Worm (Caenorhabditis elegans) whole organism, young adult: ENCODE data around the gene ZK185.2.

ENCODE experiments used
- B0035.1 ChIP-seq: sonication (generic microtip); optimal IDR thresholded peaks from 2 replicates; lab custom pipeline; 2016; ENCODE audit warnings: missing genetic modification characterization, mild to moderate bottlenecking, missing compliant biosample characterization, missing genotype, missing genetic modification reagents
- F10E7.11 ChIP-seq: sonication (generic microtip); optimal IDR thresholded peaks from 2 replicates; lab custom pipeline; 2017; ENCODE audit warnings: mild to moderate bottlenecking, missing genetic modification characterization, moderate library complexity, missing compliant biosample characterization
- F39B2.1 ChIP-seq: fragments of 200-800 bp; sonication (Bioruptor generic); IDR thresholded peaks from 2 replicates; pipeline ENCODE4 v1.3.6; 2022; ENCODE audit warnings: missing genetic modification reagents, missing genetic modification characterization, missing compliant biosample characterization
- F49E8.2 ChIP-seq: sonication (generic microtip); optimal IDR thresholded peaks from 3 replicates; lab custom pipeline; 2017; ENCODE audit warnings: missing genetic modification characterization, mild to moderate bottlenecking, missing compliant biosample characterization, antibody characterized with exemption, moderate library complexity; ENCODE audit not compliant: insufficient read depth
- Y79H2A.3 ChIP-seq: fragments of 200-800 bp; sonication (Bioruptor generic); conservative IDR thresholded peaks from 2 replicates; pipeline ENCODE4 v1.3.6; 2022; ENCODE audit warnings: missing genetic modification reagents, missing genetic modification characterization, missing compliant biosample characterization
- Y95B8A.8 ChIP-seq: fragments of 200-800 bp; sonication (Bioruptor generic); IDR thresholded peaks from 2 replicates; pipeline ENCODE4 v1.3.6; 2022; ENCODE audit warnings: missing genetic modification reagents, missing genetic modification characterization, missing compliant biosample characterization
- akir-1 ChIP-seq: fragments of 200-800 bp; sonication (Bioruptor generic); optimal IDR thresholded peaks from 2 replicates; lab custom pipeline; 2018; ENCODE audit warnings: mild to moderate bottlenecking, missing genetic modification characterization, moderate library complexity, missing compliant biosample characterization
- aptf-3 ChIP-seq: fragments of 200-800 bp; sonication (Bioruptor generic); IDR thresholded peaks from 2 replicates; pipeline ENCODE4 v1.3.6; 2022; ENCODE audit warnings: missing genetic modification characterization, missing compliant biosample characterization
- attf-5 ChIP-seq: fragments of 200-800 bp; sonication (Bioruptor generic); optimal IDR thresholded peaks from 2 replicates; lab custom pipeline; 2018; ENCODE audit warnings: mild to moderate bottlenecking, missing genetic modification characterization, missing compliant biosample characterization
- bed-1 ChIP-seq: fragments of 200-800 bp; sonication (Bioruptor generic); IDR thresholded peaks from 2 replicates; pipeline ENCODE4 v1.3.6; 2022; ENCODE audit warnings: missing genetic modification reagents, missing genetic modification characterization, missing compliant biosample characterization
- cebp-1 ChIP-seq, 2 experiments: fragments of 200-800 bp in 1 of 2; sonication (Bioruptor generic) in 1 of 2; sonication (generic microtip) in 1 of 2; IDR thresholded peaks in 1 of 2; optimal IDR thresholded peaks in 1 of 2; 2 replicates each; pipeline versions ENCODE4 v1.3.6 to Lab custom; 2017 to 2022; ENCODE audit warnings: missing compliant biosample characterization in 2 of 2, missing genetic modification characterization in 2 of 2, mild to moderate bottlenecking in 1 of 2, missing genetic modification reagents in 1 of 2, moderate library complexity in 1 of 2
- ceh-27 ChIP-seq: fragments of 200-800 bp; sonication (Bioruptor generic); optimal IDR thresholded peaks from 2 replicates; lab custom pipeline; 2018; ENCODE audit warnings: mild to moderate bottlenecking, missing genetic modification characterization, moderate library complexity, missing compliant biosample characterization
- ceh-40 ChIP-seq: fragments of 200-800 bp; sonication (Bioruptor generic); IDR thresholded peaks from 2 replicates; pipeline ENCODE4 v1.3.6; 2022; ENCODE audit warnings: missing genetic modification characterization, missing compliant biosample characterization
- chd-7 ChIP-seq: sonication (generic microtip); optimal IDR thresholded peaks from 2 replicates; lab custom pipeline; 2016; ENCODE audit warnings: mild to moderate bottlenecking, missing genetic modification characterization, moderate library complexity, missing compliant biosample characterization
- die-1 ChIP-seq: sonication (generic microtip); optimal IDR thresholded peaks from 2 replicates; lab custom pipeline; 2016; ENCODE audit warnings: missing genotype, mild to moderate bottlenecking, missing genetic modification characterization, missing compliant biosample characterization
- dox-1 ChIP-seq: fragments of 200-800 bp; sonication (Bioruptor generic); IDR thresholded peaks from 2 replicates; pipeline ENCODE4 v1.3.6; 2022; ENCODE audit warnings: missing genetic modification reagents, missing genetic modification characterization, missing compliant biosample characterization
- dpff-1 ChIP-seq: sonication (generic microtip); optimal IDR thresholded peaks from 2 replicates; lab custom pipeline; 2017; ENCODE audit warnings: mild to moderate bottlenecking, missing genetic modification characterization, missing compliant biosample characterization
- dpl-1 ChIP-seq: fragments of 150-350 bp; optimal IDR thresholded peaks from 2 replicates; lab custom pipeline; 2014; ENCODE audit warnings: missing biosample characterization, missing genetic modification reagents, missing genetic modification characterization
- egl-44 ChIP-seq: fragments of 200-800 bp; sonication (Bioruptor generic); IDR thresholded peaks from 2 replicates; pipeline ENCODE4 v1.3.6; 2022; ENCODE audit warnings: missing genetic modification reagents, missing genetic modification characterization, missing compliant biosample characterization
- gei-17 ChIP-seq: fragments of 200-800 bp; sonication (Bioruptor generic); optimal IDR thresholded peaks from 2 replicates; lab custom pipeline; 2018; ENCODE audit warnings: mild to moderate bottlenecking, missing genetic modification characterization, missing compliant biosample characterization
- hlh-26 ChIP-seq: fragments of 200-800 bp; sonication (Bioruptor generic); conservative IDR thresholded peaks from 2 replicates; pipeline ENCODE4 v1.3.6; 2022; ENCODE audit warnings: missing genetic modification reagents, missing genetic modification characterization, missing compliant biosample characterization
- hmg-20 ChIP-seq: fragments of 200-800 bp; sonication (Bioruptor generic); IDR thresholded peaks from 2 replicates; pipeline ENCODE4 v1.3.6; 2022; ENCODE audit warnings: missing genetic modification reagents, missing genetic modification characterization, missing compliant biosample characterization
- let-607 ChIP-seq, 2 experiments: fragments of 200-800 bp in 1 of 2; sonication (Bioruptor generic) in 1 of 2; sonication (generic microtip) in 1 of 2; optimal IDR thresholded peaks; 2 replicates each; lab custom pipeline; 2016 to 2018; ENCODE audit warnings: mild to moderate bottlenecking in 2 of 2, missing compliant biosample characterization in 2 of 2, missing genetic modification characterization in 2 of 2, moderate library complexity in 2 of 2, missing genotype in 1 of 2
- lin-26 ChIP-seq: fragments of 200-800 bp; sonication (Bioruptor generic); IDR thresholded peaks from 2 replicates; pipeline ENCODE4 v1.3.6; 2022; ENCODE audit warnings: missing genetic modification reagents, missing genetic modification characterization, missing compliant biosample characterization
- lin-40 ChIP-seq: sonication (generic microtip); optimal IDR thresholded peaks from 2 replicates; lab custom pipeline; 2016; ENCODE audit warnings: missing genetic modification characterization, mild to moderate bottlenecking, missing compliant biosample characterization, missing genotype, missing genetic modification reagents
- madf-8 ChIP-seq: fragments of 200-800 bp; sonication (Bioruptor generic); conservative IDR thresholded peaks from 2 replicates; pipeline ENCODE4 v1.3.6; 2022; ENCODE audit warnings: missing genetic modification reagents, missing genetic modification characterization, missing compliant biosample characterization
- nfya-2 ChIP-seq: fragments of 200-800 bp; sonication (Bioruptor generic); IDR thresholded peaks from 2 replicates; pipeline ENCODE4 v1.3.6; 2022; ENCODE audit warnings: missing genetic modification reagents, missing genetic modification characterization, missing compliant biosample characterization
- nhr-27 ChIP-seq: fragments of 200-800 bp; sonication (Bioruptor generic); optimal IDR thresholded peaks from 2 replicates; lab custom pipeline; 2018; ENCODE audit warnings: mild to moderate bottlenecking, missing genetic modification characterization, moderate library complexity, missing compliant biosample characterization
- nhr-80 ChIP-seq: sonication (generic microtip); optimal IDR thresholded peaks from 2 replicates; lab custom pipeline; 2016; ENCODE audit warnings: missing genetic modification characterization, missing compliant biosample characterization
- snpc-1.1 ChIP-seq: sonication (generic microtip); optimal IDR thresholded peaks from 2 replicates; lab custom pipeline; 2017; ENCODE audit warnings: missing genetic modification characterization, mild to moderate bottlenecking, missing compliant biosample characterization, antibody characterized with exemption, moderate library complexity, missing genotype, missing genetic modification reagents; ENCODE audit not compliant: insufficient read depth
- zfh-2 ChIP-seq: fragments of 200-800 bp; sonication (Bioruptor generic); conservative IDR thresholded peaks from 2 replicates; pipeline ENCODE4 v1.3.6; 2022; ENCODE audit warnings: missing genetic modification reagents, missing genetic modification characterization, missing compliant biosample characterization
- ztf-25 ChIP-seq: fragments of 200-800 bp; sonication (Bioruptor generic); IDR thresholded peaks from 2 replicates; pipeline ENCODE4 v1.3.6; 2022; ENCODE audit warnings: missing genetic modification reagents, missing genetic modification characterization, missing compliant biosample characterization

ZK185.2 gene

ce11 chrIV:4542972-4543371 is 6.6 kb downstream of the ZK185.2 start:
- TF ChIP-seq F10E7.11 (tag; lab: Kevin White, UChicago), result no peak
- no peak for TF ChIP-seq lin-26
- TF ChIP-seq lin-40 (tag; lab: Kevin White, UChicago), result no peak
- no peak for TF ChIP-seq die-1 (tag; lab: Kevin White, UChicago)
- no peak for TF ChIP-seq ceh-27 (GFP tag; lab: Kevin White, UChicago)
- TF ChIP-seq snpc-1.1 (tag; lab: Kevin White, UChicago), result no peak
- TF ChIP-seq ceh-40 (GFP tag; lab: Robert Waterston, UW), result no peak
- no peak for TF ChIP-seq Y95B8A.8 (GFP tag; lab: Robert Waterston, UW)
- TF ChIP-seq akir-1 (GFP tag; lab: Kevin White, UChicago), result no peak
- TF ChIP-seq dpff-1 (tag; lab: Kevin White, UChicago), result no peak

- no peak for TF ChIP-seq hlh-26 (GFP tag; lab: Robert Waterston, UW)
- no peak for TF ChIP-seq Y79H2A.3 (GFP tag; lab: Robert Waterston, UW)
- no peak for TF ChIP-seq F49E8.2 (tag; lab: Kevin White, UChicago)
- peak; percentile 80 to 86 for TF ChIP-seq let-607 (tag; optimal IDR thresholded peaks at IDR 0.05; lab: Kevin White, UChicago)
- no peak for TF ChIP-seq die-1 (tag; lab: Kevin White, UChicago)
- TF ChIP-seq nhr-80 (tag; lab: Kevin White, UChicago), result peak; percentile 88
- TF ChIP-seq madf-8 (GFP tag; lab: Robert Waterston, UW), result no peak
- TF ChIP-seq hmg-20 (GFP tag; lab: Robert Waterston, UW), result no peak
- no peak for TF ChIP-seq dpl-1 (GFP tag; lab: Kevin White, UChicago)
- no peak for TF ChIP-seq B0035.1
- no peak for TF ChIP-seq nfya-2
- TF ChIP-seq ceh-40 (GFP tag; lab: Robert Waterston, UW), result no peak
- no peak for TF ChIP-seq ztf-25
- TF ChIP-seq egl-44 (GFP tag; lab: Robert Waterston, UW), result no peak
- TF ChIP-seq dox-1 (GFP tag; lab: Robert Waterston, UW), result 0 out of 2 replicates have a peak, but pooled peaks have one; percentile 28
- TF ChIP-seq chd-7, result no peak
- no peak for TF ChIP-seq F39B2.1
- TF ChIP-seq bed-1 (GFP tag; lab: Robert Waterston, UW), result no peak
Observed at ce11 chrIV:4544215-4544614, 7.9 kb downstream of the ZK185.2 start.

ce11 chrIV:4545818-4546217 is 9.5 kb downstream of the ZK185.2 start, which contains the start of gene ZK185.5:
ZK185.5 (minus strand) TSS chrIV:4545918.
- TF ChIP-seq gei-17 (GFP tag; lab: Kevin White, UChicago) (no peak), aptf-3 (GFP tag; lab: Robert Waterston, UW) (no peak)

ce11 chrIV:4548253-4548652 is 11.9 kb downstream of the ZK185.2 start, which contains the start of gene ZK185.1:
ZK185.1 (plus strand) TSS chrIV:4548553.
- no peak for TF ChIP-seq snpc-1.1 (tag; lab: Kevin White, UChicago)
- TF ChIP-seq attf-5, result no peak
- TF ChIP-seq zfh-2, result 0 out of 2 replicates have a peak, but pooled peaks have one; percentile 12

- TF ChIP-seq nhr-27 (tag; lab: Kevin White, UChicago) (no peak), cebp-1 (GFP tag; IDR thresholded peaks at IDR 0.05; lab: Robert Waterston, UW) (no peak), cebp-1 (tag; optimal IDR thresholded peaks at IDR 0.05; lab: Kevin White, UChicago) (peak; percentile 67)
Observed at ce11 chrIV:4551562-4551961, 15.2 kb downstream of the ZK185.2 start.
